Worm (Caenorhabditis elegans) whole organism, young adult: Measurements from ENCODE around the gene C42D8.9.

Source experiments
- C17E4.6 ChIP-seq: fragments of 200-800 bp; sonication (Bioruptor generic); IDR thresholded peaks from 2 replicates; pipeline ENCODE4 v1.3.6; 2022; ENCODE audit warnings: missing genetic modification reagents, missing genetic modification characterization, missing compliant biosample characterization
- F57A8.1 ChIP-seq: fragments of 200-800 bp; sonication (Bioruptor generic); optimal IDR thresholded peaks from 2 replicates; lab custom pipeline; 2018; ENCODE audit warnings: mild to moderate bottlenecking, missing genetic modification characterization, moderate library complexity, missing compliant biosample characterization
- Y53G8AR.9 ChIP-seq: fragments of 200-800 bp; sonication (Bioruptor generic); conservative IDR thresholded peaks from 2 replicates; pipeline ENCODE4 v1.3.6; 2022; ENCODE audit warnings: missing genetic modification reagents, missing genetic modification characterization, missing compliant biosample characterization
- Y67H2A.10 ChIP-seq: fragments of 200-800 bp; sonication (Bioruptor generic); conservative IDR thresholded peaks from 2 replicates; pipeline ENCODE4 v1.3.6; 2022; ENCODE audit warnings: missing genetic modification reagents, missing genetic modification characterization, missing compliant biosample characterization
- ama-1 ChIP-seq, 3 experiments: fragments of 150-350 bp in 1 of 3; sonication (generic microtip) in 2 of 3; optimal IDR thresholded peaks; 2 replicates each; lab custom pipeline; 2014 to 2018; ENCODE audit warnings: missing biosample characterization in 2 of 3, missing genetic modification characterization in 2 of 3, missing genetic modification reagents in 2 of 3
- attf-5 ChIP-seq: fragments of 200-800 bp; sonication (Bioruptor generic); optimal IDR thresholded peaks from 2 replicates; lab custom pipeline; 2018; ENCODE audit warnings: mild to moderate bottlenecking, missing genetic modification characterization, missing compliant biosample characterization
- dox-1 ChIP-seq: fragments of 200-800 bp; sonication (Bioruptor generic); IDR thresholded peaks from 2 replicates; pipeline ENCODE4 v1.3.6; 2022; ENCODE audit warnings: missing genetic modification reagents, missing genetic modification characterization, missing compliant biosample characterization
- madf-10 ChIP-seq: sonication (generic microtip); optimal IDR thresholded peaks from 2 replicates; lab custom pipeline; 2016; ENCODE audit warnings: mild to moderate bottlenecking, missing genetic modification characterization, missing compliant biosample characterization
- pha-4 ChIP-seq: fragments of 150-350 bp; sonication (generic microtip); optimal IDR thresholded peaks from 2 replicates; lab custom pipeline; 2014; ENCODE audit warnings: missing biosample characterization, missing genetic modification reagents, missing genetic modification characterization
- ztf-18 ChIP-seq: sonication (generic microtip); optimal IDR thresholded peaks from 2 replicates; lab custom pipeline; 2016; ENCODE audit warnings: missing genotype, mild to moderate bottlenecking, missing genetic modification characterization, missing compliant biosample characterization

DNA sequence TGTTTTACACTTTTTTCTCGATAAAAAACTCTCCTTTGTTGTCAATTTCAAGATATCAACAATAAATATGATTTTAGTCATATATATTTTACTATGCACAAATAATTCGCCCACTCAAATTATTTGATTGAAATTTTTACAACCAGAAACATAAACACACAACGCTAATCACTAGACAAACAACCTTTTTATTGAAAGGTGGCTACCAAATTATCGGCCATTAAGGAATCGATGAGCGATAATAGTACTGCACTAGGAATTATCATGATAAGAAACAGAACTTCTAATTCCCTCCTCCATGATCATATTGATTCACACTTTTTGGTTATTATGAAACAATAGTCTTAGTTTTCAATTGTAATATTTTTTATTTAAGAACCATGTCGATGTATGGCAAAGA lies 2.3 kb upstream of the C42D8.9 start, which contains the start of gene C42D8.1:
- TF ChIP-seq Y53G8AR.9 (no peak), ama-1 (optimal IDR thresholded peaks at IDR 0.05; lab: Kevin White, UChicago) (no peak), ama-1 (GFP tag; optimal IDR thresholded peaks at IDR 0.05; lab: Kevin White, UChicago) (no peak), dox-1 (GFP tag; lab: Robert Waterston, UW) (no peak), ztf-18 (tag; lab: Kevin White, UChicago) (no peak), attf-5 (GFP tag; lab: Kevin White, UChicago) (no peak), pha-4 (no peak), madf-10 (no peak), Y67H2A.10 (GFP tag; lab: Robert Waterston, UW) (no peak), C17E4.6 (GFP tag; lab: Robert Waterston, UW) (no peak), F57A8.1 (GFP tag; lab: Kevin White, UChicago) (no peak)
